Fruit fly (Drosophila melanogaster): ENCODE data around the gene pyx.

The pyx gene

DNA sequence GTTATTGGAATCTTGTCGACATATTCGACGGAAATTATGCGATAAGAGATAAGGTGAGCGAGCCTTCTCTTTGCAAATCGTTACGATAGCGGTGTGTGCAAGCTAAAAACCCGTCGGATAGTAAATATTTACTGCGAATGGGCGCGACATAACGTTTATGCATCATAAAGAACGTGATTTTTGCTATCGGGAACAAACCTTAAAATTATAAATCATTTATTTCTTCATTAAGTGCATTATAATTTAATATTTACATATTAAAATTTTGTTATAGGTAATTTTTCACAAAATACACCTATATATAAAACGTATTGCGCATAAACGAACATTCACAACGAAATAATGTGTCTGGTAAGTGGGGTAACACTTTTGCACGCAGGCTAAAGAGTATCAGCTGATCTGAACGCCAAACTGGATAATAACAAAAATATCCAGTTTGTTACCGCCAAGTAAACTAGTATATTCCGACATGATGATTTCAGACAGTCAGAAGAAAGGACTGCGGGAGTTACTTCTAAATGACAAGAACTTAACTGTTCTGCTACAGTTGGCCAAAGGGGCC is 17.1 kb downstream of the pyx start, which contains the start of the genes Gk1 and CG13876 (continued):
- TF ChIP-seq Eip75B (GFP tag; optimal IDR thresholded peaks at IDR 0.05) (no peak), spab (GFP tag; optimal IDR thresholded peaks at IDR 0.05) (peak; percentile 90), Sox102F (GFP tag; optimal IDR thresholded peaks at IDR 0.05) (no peak), dsx (GFP tag; optimal IDR thresholded peaks at IDR 0.05; ENCODE audit: poor library complexity, severe bottlenecking) (peak; percentile 97), Ets21C (GFP tag; optimal IDR thresholded peaks at IDR 0.05) (no peak), Met (GFP tag; optimal IDR thresholded peaks at IDR 0.05) (no peak), CG1621 (tag; optimal IDR thresholded peaks at IDR 0.05) (peak; percentile 92), Gug (GFP tag; IDR thresholded peaks at IDR 0.05) (peak; percentile 94)

DNA sequence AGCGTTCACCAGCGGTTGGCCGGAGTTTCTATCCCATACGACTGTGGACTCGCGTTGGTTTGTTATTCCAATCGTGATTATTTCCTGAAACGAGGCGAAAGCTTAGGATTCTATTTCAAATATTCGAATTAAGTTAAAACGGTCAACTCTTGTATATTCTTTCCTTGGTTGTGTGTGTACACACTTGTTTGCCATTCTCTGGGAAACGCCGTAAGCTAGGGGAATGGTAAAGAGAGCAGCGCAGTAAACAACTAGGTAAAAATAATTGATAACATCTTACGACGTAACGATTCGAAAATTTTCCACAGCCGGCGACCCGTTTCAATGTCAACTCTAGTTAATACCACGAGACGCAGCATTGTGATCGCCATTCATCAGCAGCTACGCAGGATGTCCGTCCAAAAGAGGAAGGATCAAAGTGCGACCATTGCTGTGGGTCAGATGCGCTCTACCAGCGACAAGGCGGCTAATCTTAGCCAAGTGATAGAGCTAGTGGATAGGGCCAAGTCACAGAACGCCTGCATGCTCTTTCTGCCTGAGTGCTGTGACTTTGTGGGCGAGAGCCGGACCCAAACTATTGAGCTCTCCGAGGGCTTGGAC is 19.2 kb downstream of the pyx start, which contains the start of gene NitFhit:
Gene NitFhit, plus strand, starts transcription at position 195 of the 600 bp plus-strand sequence.
- TF ChIP-seq CG6808 (GFP tag; optimal IDR thresholded peaks at IDR 0.05), result peak; percentile 14
- TF ChIP-seq CG6163 (GFP tag; IDR thresholded peaks at IDR 0.05), result no peak
- TF ChIP-seq Hr39 (GFP tag; optimal IDR thresholded peaks at IDR 0.05), result no peak
- TF ChIP-seq fkh (GFP tag; optimal IDR thresholded peaks at IDR 0.05), result peak; percentile 71
- no peak for TF ChIP-seq Met (GFP tag; optimal IDR thresholded peaks at IDR 0.05)
- no peak for TF ChIP-seq dsx (GFP tag; optimal IDR thresholded peaks at IDR 0.05; ENCODE audit: poor library complexity, severe bottlenecking)
- no peak for TF ChIP-seq net (GFP tag; optimal IDR thresholded peaks at IDR 0.05)
- TF ChIP-seq CG8632 (GFP tag; optimal IDR thresholded peaks at IDR 0.05), result no peak
- TF ChIP-seq ss (GFP tag; optimal IDR thresholded peaks at IDR 0.05), result peak in 1 of 2 experiments; percentile 46
- no peak for TF ChIP-seq cyc (GFP tag; optimal IDR thresholded peaks at IDR 0.05)
- peak; percentile 74 for TF ChIP-seq svp (GFP tag)
- no peak for TF ChIP-seq CG11762 (GFP tag; optimal IDR thresholded peaks at IDR 0.05; ENCODE audit: insufficient read depth)

DNA sequence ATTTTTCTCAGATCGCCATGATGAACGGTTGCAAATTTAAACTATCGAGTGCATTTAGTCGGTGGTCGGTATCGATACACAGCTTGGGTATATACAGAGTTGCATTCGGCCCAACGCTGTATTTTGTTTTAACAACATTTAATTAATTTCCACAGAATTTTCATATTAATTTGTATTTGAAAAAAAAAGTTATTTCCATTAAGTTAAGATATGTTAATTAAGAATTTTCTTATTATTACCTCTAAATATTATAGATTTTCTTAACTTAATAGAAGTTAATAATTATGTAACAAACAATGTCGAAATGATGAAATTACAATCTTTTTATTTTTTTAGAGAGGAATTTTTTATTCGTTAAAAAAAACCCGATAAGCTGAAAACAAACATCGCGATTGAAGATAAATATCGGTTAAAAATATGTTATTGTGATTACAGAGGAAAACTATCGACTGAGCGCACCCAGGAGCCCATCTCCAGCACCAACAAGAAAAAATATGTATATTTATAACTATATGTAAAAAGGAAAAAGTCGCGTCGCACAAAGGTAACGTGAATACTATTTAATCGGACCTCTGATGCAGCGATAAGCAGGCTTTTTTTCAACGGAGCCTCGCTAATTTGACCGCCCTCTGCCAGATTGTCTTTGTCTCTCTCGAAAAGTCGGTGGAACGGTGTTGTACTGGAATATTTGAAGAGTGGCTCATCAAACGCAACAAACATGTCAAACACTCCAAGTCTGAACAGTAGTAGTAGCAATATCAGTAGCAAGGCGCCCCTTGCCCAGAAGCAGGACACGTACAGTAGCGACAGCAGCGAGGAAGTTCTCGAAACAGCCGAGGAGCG is 22.9 kb downstream of the pyx start, which contains the start of the genes rno and mri:
Gene rno, minus strand, starts transcription at position 9 of the 843 bp plus-strand sequence.
Gene mri, plus strand, starts transcription at position 421 of the 843 bp plus-strand sequence.
- no peak for TF ChIP-seq CG8319 (GFP tag; optimal IDR thresholded peaks at IDR 0.05)
- peak; percentile 82 for TF ChIP-seq eg (GFP tag; IDR thresholded peaks at IDR 0.05)
- TF ChIP-seq CG11294 (GFP tag; IDR thresholded peaks at IDR 0.05), result peak; percentile 11; the same call in 1 of the 2 replicates
- peak; percentile 31 for TF ChIP-seq CG6792 (GFP tag; optimal IDR thresholded peaks at IDR 0.05)
- peak; percentile 40 for TF ChIP-seq CG31627 (GFP tag; optimal IDR thresholded peaks at IDR 0.05)
- TF ChIP-seq achi (GFP tag; optimal IDR thresholded peaks at IDR 0.05), result peak; percentile 57
- TF ChIP-seq Sox15 (GFP tag; optimal IDR thresholded peaks at IDR 0.05), result peak; percentile 56
- TF ChIP-seq Ets96B (tag; optimal IDR thresholded peaks at IDR 0.05), result peak; percentile 59
- TF ChIP-seq CG6854 (GFP tag; optimal IDR thresholded peaks at IDR 0.05), result peak; percentile 39
- TF ChIP-seq fkh (GFP tag; optimal IDR thresholded peaks at IDR 0.05), result peak; percentile 81
- TF ChIP-seq esn (GFP tag; optimal IDR thresholded peaks at IDR 0.05), result peak; percentile 58
- TF ChIP-seq CG8632 (GFP tag; optimal IDR thresholded peaks at IDR 0.05), result peak; percentile 64
- TF ChIP-seq lz (GFP tag; optimal IDR thresholded peaks at IDR 0.05), result peak; percentile 52
- peak; percentile 59 for TF ChIP-seq CG34406 (GFP tag; optimal IDR thresholded peaks at IDR 0.05)
- TF ChIP-seq Sox14 (GFP tag; optimal IDR thresholded peaks at IDR 0.05), result peak; percentile 24
- TF ChIP-seq pdm3 (GFP tag; optimal IDR thresholded peaks at IDR 0.05), result no peak
- peak; percentile 32 for TF ChIP-seq cyc (GFP tag; optimal IDR thresholded peaks at IDR 0.05)
- no peak for TF ChIP-seq CG11902 (GFP tag; optimal IDR thresholded peaks at IDR 0.05)
- TF ChIP-seq Sox102F (GFP tag; optimal IDR thresholded peaks at IDR 0.05), result peak; percentile 28
- TF ChIP-seq CG6163 (GFP tag; IDR thresholded peaks at IDR 0.05), result peak; percentile 52; the same call in 2 of the 3 replicates
- TF ChIP-seq Eip93F (GFP tag; optimal IDR thresholded peaks at IDR 0.05), result peak; percentile 52
- peak; percentile 39 for TF ChIP-seq Eip78C (GFP tag)
- peak; percentile 51 for TF ChIP-seq CG32006 (GFP tag; optimal IDR thresholded peaks at IDR 0.05)
- TF ChIP-seq CG3919 (GFP tag; optimal IDR thresholded peaks at IDR 0.05), result peak; percentile 59
- TF ChIP-seq OdsH (GFP tag; optimal IDR thresholded peaks at IDR 0.05), result peak; percentile 59
- peak; percentile 53 for TF ChIP-seq acj6 (GFP tag; optimal IDR thresholded peaks at IDR 0.05)
- TF ChIP-seq CG8119 (GFP tag; IDR thresholded peaks at IDR 0.05), result peak; percentile 51; the same call in 1 of the 3 replicates
- TF ChIP-seq CG10631 (GFP tag; optimal IDR thresholded peaks at IDR 0.05), result peak; percentile 77
- peak; percentile 72 for TF ChIP-seq CG3032 (tag; optimal IDR thresholded peaks at IDR 0.05)
- 0 out of 2 replicates have a peak, but pooled peaks have one; percentile 25 for TF ChIP-seq Gug (GFP tag; IDR thresholded peaks at IDR 0.05)
- TF ChIP-seq Ets21C (GFP tag; optimal IDR thresholded peaks at IDR 0.05), result no peak
- TF ChIP-seq topi (GFP tag; optimal IDR thresholded peaks at IDR 0.05), result no peak
- peak; percentile 34; the same call in 1 of the 2 replicates for TF ChIP-seq CG15336 (GFP tag; IDR thresholded peaks at IDR 0.05)
